Fruit fly (Drosophila melanogaster): Measurements from ENCODE around the gene trem.

Gene trem

DNA sequence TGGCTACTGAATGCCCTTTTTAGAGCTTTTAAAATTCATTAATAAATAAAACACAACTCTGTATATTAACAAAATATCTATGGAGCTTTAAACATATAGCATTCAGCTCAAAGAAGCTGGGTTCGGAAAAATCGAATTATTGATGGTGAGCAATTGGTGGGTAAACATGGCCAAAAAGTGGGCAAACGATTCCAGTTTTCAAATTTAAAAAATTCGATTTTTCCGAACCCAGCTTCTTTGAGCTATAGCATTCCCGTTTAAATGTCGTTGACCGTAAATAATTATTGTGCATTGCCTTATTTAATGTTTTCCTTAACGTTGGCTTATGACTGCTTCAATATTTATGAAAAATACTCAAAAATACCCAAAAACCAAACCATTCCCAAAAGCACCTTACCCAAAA lies 29.5 kb downstream of the trem start (continued):
- TF ChIP-seq dsx (GFP tag; optimal IDR thresholded peaks at IDR 0.05; ENCODE audit: poor library complexity, severe bottlenecking) (no peak), pdm3 (GFP tag; optimal IDR thresholded peaks at IDR 0.05) (peak; percentile 57), Hr38 (GFP tag; optimal IDR thresholded peaks at IDR 0.05) (no peak), CG6276 (GFP tag; optimal IDR thresholded peaks at IDR 0.05) (no peak), Hr4 (GFP tag; optimal IDR thresholded peaks at IDR 0.05) (peak; percentile 49), CG3032 (tag; optimal IDR thresholded peaks at IDR 0.05) (peak; percentile 44), acj6 (GFP tag; optimal IDR thresholded peaks at IDR 0.05) (peak; percentile 41), CG8119 (GFP tag; IDR thresholded peaks at IDR 0.05) (0 out of 3 replicates have a peak, but pooled peaks have one; percentile 14), CG6163 (GFP tag; IDR thresholded peaks at IDR 0.05) (no peak), salr (GFP tag; optimal IDR thresholded peaks at IDR 0.05) (peak in 1 of 2 experiments; percentile 55), Smox (GFP tag; optimal IDR thresholded peaks at IDR 0.05) (peak; percentile 64), achi (GFP tag; optimal IDR thresholded peaks at IDR 0.05) (peak; percentile 35)

DNA sequence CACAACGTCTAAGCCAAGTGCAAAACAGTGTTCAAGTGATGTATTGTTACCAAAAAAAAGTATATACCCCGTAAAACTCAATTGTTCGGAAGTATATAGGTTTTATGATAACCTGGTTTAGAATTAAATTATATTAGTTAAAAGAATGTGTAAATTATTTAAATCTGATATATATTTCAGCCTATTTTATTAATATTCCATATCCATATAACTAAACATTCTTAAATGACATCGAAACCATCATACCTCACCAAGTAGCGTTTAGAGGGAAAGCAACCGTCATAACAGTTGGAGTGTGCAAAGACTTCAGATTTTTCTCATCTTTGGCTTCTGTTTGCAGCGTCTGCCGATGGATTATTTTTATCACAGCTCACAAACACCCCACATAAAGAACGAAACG lies 31.6 kb downstream of the trem start:
- TF ChIP-seq CG34406 (GFP tag; optimal IDR thresholded peaks at IDR 0.05) (peak; percentile 82), Gug (GFP tag; IDR thresholded peaks at IDR 0.05) (peak; percentile 73; the same call in 1 of the 2 replicates), CG7368 (GFP tag; optimal IDR thresholded peaks at IDR 0.05) (peak; percentile 62), Eip93F (GFP tag; optimal IDR thresholded peaks at IDR 0.05) (no peak), esn (GFP tag; optimal IDR thresholded peaks at IDR 0.05) (peak; percentile 83), cyc (GFP tag; optimal IDR thresholded peaks at IDR 0.05) (peak; percentile 63), CG32006 (GFP tag; optimal IDR thresholded peaks at IDR 0.05) (peak; percentile 87), vri (GFP tag; optimal IDR thresholded peaks at IDR 0.05) (peak; percentile 40), dsx (GFP tag; optimal IDR thresholded peaks at IDR 0.05; ENCODE audit: poor library complexity, severe bottlenecking) (peak; percentile 83), CG11902 (GFP tag; optimal IDR thresholded peaks at IDR 0.05) (peak; percentile 60), Ets21C (GFP tag; optimal IDR thresholded peaks at IDR 0.05) (peak; percentile 33), CG15336 (GFP tag; IDR thresholded peaks at IDR 0.05) (peak; percentile 86), CG1621 (tag; optimal IDR thresholded peaks at IDR 0.05) (peak; percentile 56), CG11294 (GFP tag; IDR thresholded peaks at IDR 0.05) (peak; percentile 58), eg (GFP tag; IDR thresholded peaks at IDR 0.05) (peak; percentile 88), Hr38 (GFP tag; optimal IDR thresholded peaks at IDR 0.05) (no peak), salr (GFP tag; optimal IDR thresholded peaks at IDR 0.05) (peak; percentile 16 to 81), CG6792 (GFP tag; optimal IDR thresholded peaks at IDR 0.05) (peak; percentile 75), CG3919 (GFP tag; optimal IDR thresholded peaks at IDR 0.05) (peak; percentile 82), CG9139 (GFP tag; optimal IDR thresholded peaks at IDR 0.05) (peak; percentile 52), CG6276 (GFP tag; optimal IDR thresholded peaks at IDR 0.05) (peak; percentile 40), OdsH (GFP tag; optimal IDR thresholded peaks at IDR 0.05) (peak; percentile 85), svp (GFP tag) (peak; percentile 72), CG8632 (GFP tag; optimal IDR thresholded peaks at IDR 0.05) (peak; percentile 79), dac (GFP tag; optimal IDR thresholded peaks at IDR 0.05) (peak; percentile 32), Smox (GFP tag; optimal IDR thresholded peaks at IDR 0.05) (peak; percentile 73), Sox14 (GFP tag; optimal IDR thresholded peaks at IDR 0.05) (peak; percentile 56), Ets96B (tag; optimal IDR thresholded peaks at IDR 0.05) (peak; percentile 85), fkh (GFP tag; optimal IDR thresholded peaks at IDR 0.05) (no peak), CG3032 (tag; optimal IDR thresholded peaks at IDR 0.05) (peak; percentile 83), CG11762 (GFP tag; optimal IDR thresholded peaks at IDR 0.05; ENCODE audit: insufficient read depth) (peak; percentile 71), Hr4 (GFP tag; optimal IDR thresholded peaks at IDR 0.05) (peak; percentile 74), fd59A (GFP tag; optimal IDR thresholded peaks at IDR 0.05) (peak; percentile 60), CG6854 (GFP tag; optimal IDR thresholded peaks at IDR 0.05) (peak; percentile 17), CG4318 (GFP tag; optimal IDR thresholded peaks at IDR 0.05) (peak; percentile 64), CG8319 (GFP tag; optimal IDR thresholded peaks at IDR 0.05) (peak; percentile 10), fd85E (GFP tag; optimal IDR thresholded peaks at IDR 0.05) (no peak), topi (GFP tag; optimal IDR thresholded peaks at IDR 0.05) (peak; percentile 67), CG10669 (GFP tag; optimal IDR thresholded peaks at IDR 0.05) (peak; percentile 76), acj6 (GFP tag; optimal IDR thresholded peaks at IDR 0.05) (peak; percentile 87), ss (GFP tag; optimal IDR thresholded peaks at IDR 0.05) (peak; percentile 20 to 54), Eip78C (GFP tag) (peak; percentile 93), spab (GFP tag; optimal IDR thresholded peaks at IDR 0.05) (peak; percentile 64), CG6163 (GFP tag; IDR thresholded peaks at IDR 0.05) (peak; percentile 80), pdm3 (GFP tag; optimal IDR thresholded peaks at IDR 0.05) (peak; percentile 76), Sox15 (GFP tag; optimal IDR thresholded peaks at IDR 0.05) (peak; percentile 50)

All from whole organism, prepupa.